Fruit fly (Drosophila melanogaster) whole organism, pupa: ENCODE results near the gene CG32119.

ENCODE experiments used
- CG10348 ChIP-seq: fragments of 200-800 bp; sonication (Bioruptor generic); IDR thresholded peaks from 2 replicates; pipeline ENCODE4 v1.3.6; 2022; ENCODE audit warnings: missing biosample characterization, missing genetic modification characterization
- CG12605 ChIP-seq: fragments of 200-800 bp; sonication (Bioruptor generic); IDR thresholded peaks from 2 replicates; pipeline ENCODE4 v1.3.6; 2022; ENCODE audit warnings: missing biosample characterization, missing genetic modification characterization
- CG13204 ChIP-seq: fragments of 200-800 bp; sonication (Bioruptor generic); optimal IDR thresholded peaks from 2 replicates; lab custom pipeline; 2018; ENCODE audit warnings: missing biosample characterization, mild to moderate bottlenecking, missing genetic modification characterization, moderate library complexity
- CG14655 ChIP-seq: fragments of 200-800 bp; sonication (Bioruptor generic); optimal IDR thresholded peaks from 3 replicates; lab custom pipeline; 2017; ENCODE audit warnings: mild to moderate bottlenecking, missing biosample characterization, missing genetic modification reagents, missing genetic modification characterization
- CG15710 ChIP-seq: fragments of 200-800 bp; sonication (Bioruptor generic); optimal IDR thresholded peaks from 2 replicates; lab custom pipeline; 2018; ENCODE audit warnings: missing biosample characterization, mild to moderate bottlenecking, missing genetic modification characterization, moderate library complexity
- CG17806 ChIP-seq: fragments of 200-800 bp; sonication (Bioruptor generic); optimal IDR thresholded peaks from 2 replicates; lab custom pipeline; 2018; ENCODE audit warnings: missing biosample characterization, mild to moderate bottlenecking, missing genetic modification characterization, moderate library complexity
- CG32121 ChIP-seq: fragments of 200-800 bp; sonication (Bioruptor generic); IDR thresholded peaks from 2 replicates; pipeline ENCODE4 v1.3.6; 2022; ENCODE audit warnings: missing biosample characterization, missing genetic modification characterization
- CG34367 ChIP-seq: fragments of 200-800 bp; sonication (Bioruptor generic); optimal IDR thresholded peaks from 2 replicates; lab custom pipeline; 2018; ENCODE audit warnings: missing biosample characterization, mild to moderate bottlenecking, missing genetic modification characterization
- CG4496 ChIP-seq: fragments of 200-800 bp; sonication (Bioruptor generic); IDR thresholded peaks from 3 replicates; pipeline ENCODE4 v1.3.6; 2022; ENCODE audit warnings: missing biosample characterization, missing genetic modification characterization
- CG8159 ChIP-seq: fragments of 200-800 bp; sonication (Bioruptor generic); optimal IDR thresholded peaks from 3 replicates; lab custom pipeline; 2018; ENCODE audit warnings: missing biosample characterization, mild to moderate bottlenecking, missing genetic modification characterization, moderate library complexity
- CG8301 ChIP-seq: fragments of 200-800 bp; sonication (Bioruptor generic); optimal IDR thresholded peaks from 2 replicates; lab custom pipeline; 2018; ENCODE audit warnings: missing biosample characterization, mild to moderate bottlenecking, missing genetic modification characterization
- CG9948 ChIP-seq: fragments of 200-800 bp; sonication (Bioruptor generic); optimal IDR thresholded peaks from 2 replicates; lab custom pipeline; 2018; ENCODE audit warnings: missing biosample characterization, mild to moderate bottlenecking, missing genetic modification characterization, moderate library complexity
- D1 ChIP-seq: fragments of 200-800 bp; sonication (Bioruptor generic); optimal IDR thresholded peaks from 2 replicates; lab custom pipeline; 2018; ENCODE audit warnings: missing biosample characterization, mild to moderate bottlenecking, missing genetic modification characterization, moderate library complexity
- EcR ChIP-seq: fragments of 200-800 bp; sonication (Bioruptor generic); optimal IDR thresholded peaks from 3 replicates; lab custom pipeline; 2019; ENCODE audit warnings: missing biosample characterization, missing genetic modification characterization, mild to moderate bottlenecking, moderate library complexity, missing genetic modification reagents
- Ets98B ChIP-seq: fragments of 200-800 bp; sonication (Bioruptor generic); IDR thresholded peaks from 2 replicates; pipeline ENCODE4 v1.3.6; 2022; ENCODE audit warnings: missing biosample characterization, missing genetic modification characterization
- Pif1A ChIP-seq: fragments of 200-800 bp; sonication (Bioruptor generic); optimal IDR thresholded peaks from 3 replicates; lab custom pipeline; 2016; ENCODE audit warnings: missing biosample characterization, missing genetic modification characterization
- Pif1B ChIP-seq: fragments of 200-800 bp; sonication (Bioruptor generic); optimal IDR thresholded peaks from 3 replicates; lab custom pipeline; 2016; ENCODE audit warnings: missing biosample characterization, missing genetic modification characterization
- Snoo ChIP-seq: fragments of 200-800 bp; sonication (Bioruptor generic); optimal IDR thresholded peaks from 3 replicates; lab custom pipeline; 2017; ENCODE audit warnings: missing biosample characterization, mild to moderate bottlenecking, missing genetic modification characterization, inconsistent platforms
- fd96Ca ChIP-seq: fragments of 200-800 bp; sonication (Bioruptor generic); IDR thresholded peaks from 3 replicates; pipeline ENCODE4 v1.3.6; 2022; ENCODE audit warnings: missing biosample characterization, missing genetic modification characterization
- gl ChIP-seq: fragments of 200-800 bp; sonication (Bioruptor generic); optimal IDR thresholded peaks from 2 replicates; lab custom pipeline; 2018; ENCODE audit warnings: missing biosample characterization, mild to moderate bottlenecking, missing genetic modification characterization
- rn ChIP-seq: fragments of 200-800 bp; sonication (Bioruptor generic); IDR thresholded peaks from 2 replicates; pipeline ENCODE4 v1.3.6; 2022; ENCODE audit warnings: missing biosample characterization, missing genetic modification characterization

The CG32119 gene

DNA sequence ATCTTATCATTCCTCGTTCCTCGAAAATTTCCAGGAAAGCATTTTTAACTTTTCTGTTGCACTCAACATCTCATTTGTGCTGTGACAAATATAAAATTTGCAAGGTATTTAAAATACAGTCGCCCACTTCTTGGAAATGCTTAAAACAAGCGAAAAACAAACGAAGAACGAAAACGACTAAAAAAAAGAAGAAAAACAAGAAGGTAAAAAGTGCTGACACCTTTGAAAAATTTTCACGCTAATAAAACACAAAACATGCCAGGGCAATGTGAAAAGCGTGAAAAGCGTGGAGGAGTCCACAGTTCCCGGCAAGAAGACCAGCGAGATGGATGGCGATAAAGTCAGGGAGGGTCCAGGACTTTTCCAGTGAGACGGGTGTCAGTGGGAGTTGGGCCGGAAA lies 33.5 kb upstream of the CG32119 start:
- TF ChIP-seq CG8159, result no peak
- no peak for TF ChIP-seq CG13204 (GFP tag; lab: Kevin White, UChicago)
- TF ChIP-seq CG17806 (tag; lab: Kevin White, UChicago), result no peak
- TF ChIP-seq Pif1A (GFP tag; lab: Kevin White, UChicago), result no peak
- no peak for TF ChIP-seq CG9948 (tag; lab: Kevin White, UChicago)
- no peak for TF ChIP-seq Snoo (tag; lab: Kevin White, UChicago)
- no peak for TF ChIP-seq CG12605
- TF ChIP-seq fd96Ca (GFP tag; lab: Robert Waterston, UW), result no peak
- no peak for TF ChIP-seq EcR (GFP tag; lab: Kevin White, UChicago)
- TF ChIP-seq rn (GFP tag; lab: Robert Waterston, UW), result no peak
- TF ChIP-seq gl, result no peak
- no peak for TF ChIP-seq CG15710 (tag; lab: Kevin White, UChicago)
- no peak for TF ChIP-seq CG32121 (GFP tag; lab: Robert Waterston, UW)
- no peak for TF ChIP-seq Pif1B (GFP tag; lab: Kevin White, UChicago)
- TF ChIP-seq CG14655 (GFP tag; lab: Kevin White, UChicago), result no peak
- no peak for TF ChIP-seq CG4496 (GFP tag; lab: Robert Waterston, UW)
- no peak for TF ChIP-seq D1 (tag; lab: Kevin White, UChicago)
- TF ChIP-seq CG34367 (tag; lab: Kevin White, UChicago), result no peak
- TF ChIP-seq Ets98B (GFP tag; lab: Robert Waterston, UW), result no peak
- TF ChIP-seq, all 21 proteins: peak for 0

DNA sequence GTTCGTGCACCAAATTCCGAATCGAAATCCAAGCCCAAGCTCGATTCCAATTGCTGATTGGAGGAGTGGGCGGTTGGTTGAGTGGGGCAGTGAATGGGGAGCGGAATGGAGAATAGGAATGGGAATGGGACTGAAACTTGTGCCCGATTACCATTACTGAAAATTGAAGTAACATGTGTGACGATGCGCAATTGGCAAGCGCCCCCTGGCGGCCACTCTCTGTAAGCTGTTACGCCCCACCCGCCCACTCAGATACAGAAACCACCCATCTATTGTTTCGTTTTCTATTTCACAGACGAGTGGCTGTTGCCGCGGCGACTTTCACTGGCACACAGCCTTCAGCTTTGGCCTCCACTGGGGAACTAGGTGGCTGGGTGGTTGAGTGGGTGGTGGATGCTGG lies 22.8 kb upstream of the CG32119 start:
- no peak for TF ChIP-seq CG13204 (GFP tag; lab: Kevin White, UChicago)
- TF ChIP-seq CG34367 (tag; lab: Kevin White, UChicago), result no peak
- TF ChIP-seq Pif1B (GFP tag; lab: Kevin White, UChicago), result no peak
- TF ChIP-seq CG8159, result no peak
- no peak for TF ChIP-seq CG4496 (GFP tag; lab: Robert Waterston, UW)
- TF ChIP-seq CG9948 (tag; lab: Kevin White, UChicago), result no peak
- TF ChIP-seq rn (GFP tag; lab: Robert Waterston, UW), result no peak
- no peak for TF ChIP-seq CG14655 (GFP tag; lab: Kevin White, UChicago)

DNA sequence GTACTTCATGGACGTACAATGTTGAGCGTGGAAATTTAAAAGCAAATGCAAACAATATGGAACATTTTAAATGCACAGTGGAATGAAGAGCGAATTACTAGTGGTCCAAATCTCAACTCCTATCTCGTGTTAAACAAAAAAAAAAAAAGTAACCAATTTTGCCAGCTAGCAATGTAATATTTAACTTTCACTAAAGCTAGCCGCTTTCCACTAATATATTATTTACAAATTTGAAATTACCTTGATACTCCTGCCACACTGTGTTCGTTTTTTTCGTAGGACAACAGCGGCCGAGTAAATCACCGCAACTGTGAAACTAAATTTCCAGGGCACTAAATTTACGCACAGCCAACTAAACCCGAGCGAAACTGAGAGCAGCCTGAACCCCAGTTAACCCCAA lies 19.4 kb upstream of the CG32119 start:
- peak; percentile 10 for TF ChIP-seq CG9948 (tag; lab: Kevin White, UChicago)
- no peak for TF ChIP-seq CG4496 (GFP tag; lab: Robert Waterston, UW)
- TF ChIP-seq CG8159, result peak; percentile 27
- TF ChIP-seq CG17806 (tag; lab: Kevin White, UChicago), result peak; percentile 10
- TF ChIP-seq gl, result no peak
- no peak for TF ChIP-seq CG34367 (tag; lab: Kevin White, UChicago)
- TF ChIP-seq rn (GFP tag; lab: Robert Waterston, UW), result no peak
- TF ChIP-seq CG14655 (GFP tag; lab: Kevin White, UChicago), result no peak
- peak; percentile 24 for TF ChIP-seq Pif1A (GFP tag; lab: Kevin White, UChicago)

DNA sequence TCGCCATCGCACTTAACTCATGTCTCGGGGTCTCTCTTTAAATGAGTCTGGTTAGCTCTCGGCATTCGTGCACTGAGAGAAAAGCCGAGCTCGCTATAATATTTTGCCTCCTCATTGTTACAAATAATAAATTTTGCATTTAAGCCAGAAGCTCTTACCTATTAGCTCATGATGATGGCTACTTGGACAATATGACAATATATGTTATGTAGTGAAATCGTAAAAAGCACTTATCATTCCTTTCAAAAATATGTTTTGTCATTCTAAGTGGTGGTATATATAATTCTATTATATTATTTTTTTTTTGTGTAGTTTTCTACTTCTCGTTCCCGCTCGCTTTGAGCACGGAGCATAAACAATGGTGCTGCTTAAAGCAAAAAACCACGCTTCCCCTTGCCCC lies 18.8 kb upstream of the CG32119 start:
- no peak for TF ChIP-seq gl
- TF ChIP-seq rn (GFP tag; lab: Robert Waterston, UW), result no peak
- no peak; the same call in 2 of the 3 replicates for TF ChIP-seq fd96Ca (GFP tag; lab: Robert Waterston, UW)
- peak; percentile 59 for TF ChIP-seq CG14655 (GFP tag; lab: Kevin White, UChicago)
- TF ChIP-seq Pif1B (GFP tag; lab: Kevin White, UChicago), result peak; percentile 76
- peak; percentile 88 for TF ChIP-seq CG15710 (tag; lab: Kevin White, UChicago)
- peak; percentile 41 for TF ChIP-seq CG8301 (tag; lab: Kevin White, UChicago)
- no peak; the same call in 1 of the 2 replicates for TF ChIP-seq Ets98B (GFP tag; lab: Robert Waterston, UW)
- peak; percentile 65 for TF ChIP-seq Snoo (tag; lab: Kevin White, UChicago)
- TF ChIP-seq CG17806 (tag; lab: Kevin White, UChicago), result peak; percentile 73
- 0 out of 2 replicates have a peak, but pooled peaks have one; percentile 29 for TF ChIP-seq CG32121 (GFP tag; lab: Robert Waterston, UW)
- TF ChIP-seq Pif1A (GFP tag; lab: Kevin White, UChicago), result peak; percentile 72
- TF ChIP-seq CG8159, result peak; percentile 86
- TF ChIP-seq CG12605, result no peak
- TF ChIP-seq CG34367 (tag; lab: Kevin White, UChicago), result peak; percentile 85
- TF ChIP-seq CG10348, result no peak
- no peak for TF ChIP-seq D1 (tag; lab: Kevin White, UChicago)
- no peak for TF ChIP-seq EcR (GFP tag; lab: Kevin White, UChicago)
- peak; percentile 66 for TF ChIP-seq CG9948 (tag; lab: Kevin White, UChicago)
- TF ChIP-seq CG13204 (GFP tag; lab: Kevin White, UChicago), result peak; percentile 63
- TF ChIP-seq CG4496 (GFP tag; lab: Robert Waterston, UW), result peak; percentile 49; the same call in 1 of the 3 replicates

DNA sequence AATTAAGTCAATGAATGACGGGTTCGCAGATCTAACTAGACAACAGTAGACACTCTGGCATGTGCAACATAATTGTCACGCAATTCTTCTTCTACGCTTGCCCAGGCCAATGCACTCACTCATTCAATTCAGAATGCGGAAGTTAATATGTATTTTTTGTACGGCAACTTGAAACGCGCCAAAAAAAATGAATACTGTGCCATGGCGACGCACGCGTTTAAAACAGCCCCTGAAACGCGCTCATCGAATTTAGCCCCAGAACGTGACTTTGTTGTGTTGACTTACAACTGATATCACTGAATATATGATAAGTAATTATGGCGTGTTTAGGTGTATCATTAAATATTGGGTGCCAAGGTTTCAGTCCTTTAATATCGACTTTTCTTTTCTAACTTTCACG lies 17.6 kb upstream of the CG32119 start:
- no peak for TF ChIP-seq CG4496 (GFP tag; lab: Robert Waterston, UW)
- no peak for TF ChIP-seq CG8301 (tag; lab: Kevin White, UChicago)
- no peak for TF ChIP-seq EcR (GFP tag; lab: Kevin White, UChicago)
- no peak for TF ChIP-seq CG14655 (GFP tag; lab: Kevin White, UChicago)
- TF ChIP-seq CG32121 (GFP tag; lab: Robert Waterston, UW), result no peak
- no peak for TF ChIP-seq Ets98B (GFP tag; lab: Robert Waterston, UW)
- TF ChIP-seq rn (GFP tag; lab: Robert Waterston, UW), result no peak
- no peak for TF ChIP-seq Snoo (tag; lab: Kevin White, UChicago)
- no peak for TF ChIP-seq CG17806 (tag; lab: Kevin White, UChicago)
- no peak for TF ChIP-seq CG9948 (tag; lab: Kevin White, UChicago)
- TF ChIP-seq CG8159, result no peak

DNA sequence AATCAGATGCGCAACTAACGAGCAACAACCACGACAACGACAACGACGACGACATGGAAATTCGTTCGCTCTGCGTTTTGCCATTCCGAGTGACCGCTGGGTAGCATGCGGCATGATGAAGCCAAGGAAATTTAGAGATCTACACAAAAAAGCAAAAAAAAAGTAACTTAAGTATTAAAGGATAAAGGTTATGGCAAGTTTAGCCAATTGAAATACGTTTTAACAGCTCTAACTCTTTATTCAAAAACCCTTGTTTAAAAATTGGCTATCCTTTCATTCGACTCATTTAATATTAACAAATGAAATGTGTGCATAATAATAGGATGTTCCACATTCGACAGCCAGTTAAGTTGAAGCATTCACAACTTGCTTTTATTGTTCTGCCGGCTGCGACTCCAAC lies 15.3 kb upstream of the CG32119 start:
- TF ChIP-seq CG34367 (tag; lab: Kevin White, UChicago) (peak; percentile 35), gl (no peak), CG8301 (tag; lab: Kevin White, UChicago) (peak; percentile 44), CG15710 (tag; lab: Kevin White, UChicago) (peak; percentile 63), CG13204 (GFP tag; lab: Kevin White, UChicago) (peak; percentile 2), CG17806 (tag; lab: Kevin White, UChicago) (peak; percentile 52), Pif1B (GFP tag; lab: Kevin White, UChicago) (peak; percentile 53), CG12605 (no peak), CG14655 (GFP tag; lab: Kevin White, UChicago) (peak; percentile 57), Snoo (tag; lab: Kevin White, UChicago) (peak; percentile 38), EcR (GFP tag; lab: Kevin White, UChicago) (no peak), CG9948 (tag; lab: Kevin White, UChicago) (peak; percentile 59), CG8159 (peak; percentile 57), Pif1A (GFP tag; lab: Kevin White, UChicago) (peak; percentile 49)
